Fruit fly (Drosophila melanogaster) whole organism, prepupa: ENCODE data around the gene CG3223.

Source experiments
- CG10669 ChIP-seq: fragments of 200-800 bp; sonication (Bioruptor generic); optimal IDR thresholded peaks from 3 replicates; lab custom pipeline; 2018; ENCODE audit warnings: missing biosample characterization, mild to moderate bottlenecking, missing genetic modification characterization, moderate library complexity
- CG8319 ChIP-seq: fragments of 200-800 bp; sonication (Bioruptor generic); optimal IDR thresholded peaks from 3 replicates; lab custom pipeline; 2016; ENCODE audit warnings: missing biosample characterization, missing genetic modification characterization
- Gug ChIP-seq: fragments of 200-800 bp; sonication (Bioruptor generic); IDR thresholded peaks from 2 replicates; pipeline ENCODE4 v1.3.6; 2022; ENCODE audit warnings: missing biosample characterization, missing genetic modification characterization
- Smox ChIP-seq: fragments of 200-800 bp; sonication (Bioruptor generic); optimal IDR thresholded peaks from 3 replicates; lab custom pipeline; 2016; ENCODE audit warnings: missing biosample characterization, missing genetic modification characterization
- net ChIP-seq: fragments of 200-800 bp; sonication (Bioruptor generic); optimal IDR thresholded peaks from 3 replicates; lab custom pipeline; 2016; ENCODE audit warnings: missing biosample characterization, missing genetic modification characterization

DNA sequence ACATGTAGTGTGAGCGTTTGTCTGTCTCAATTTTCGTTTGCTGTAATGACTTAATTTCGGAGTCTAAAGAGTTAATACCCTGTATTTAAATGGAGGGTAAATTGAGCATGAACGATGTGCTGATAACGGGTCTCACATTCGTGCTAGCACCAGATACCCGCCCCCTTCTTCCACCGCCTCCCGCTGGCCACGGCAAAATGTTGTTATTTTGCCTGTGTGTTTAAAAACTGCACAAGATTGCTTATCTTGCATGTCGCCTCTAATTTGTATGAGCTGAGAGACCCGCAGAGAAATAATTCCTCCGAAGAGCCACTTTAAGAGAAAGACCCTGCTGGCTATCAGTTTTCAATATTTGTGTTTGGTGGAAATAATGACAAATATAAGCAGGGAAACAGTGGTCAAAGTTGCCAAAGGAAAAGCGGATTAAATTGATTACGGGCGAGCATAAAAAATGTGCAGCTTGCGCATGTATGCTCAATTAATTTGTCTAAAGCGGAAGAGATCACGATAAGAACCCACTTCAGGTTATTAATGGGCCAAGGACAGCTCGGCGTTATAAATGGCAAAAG lies 44.4 kb upstream of the CG3223 start:
- TF ChIP-seq Gug (GFP tag; lab: Robert Waterston, UW) (no peak), CG8319 (GFP tag; lab: Kevin White, UChicago) (no peak), net (GFP tag; lab: Kevin White, UChicago) (no peak), CG10669 (no peak), Smox (GFP tag; lab: Kevin White, UChicago) (no peak)
